Worm (Caenorhabditis elegans) whole organism, young adult: Measurements from ENCODE around the gene ztf-22.

ENCODE experiments used
- B0019.2 ChIP-seq: fragments of 200-800 bp; sonication (Bioruptor generic); conservative IDR thresholded peaks from 2 replicates; pipeline ENCODE4 v1.3.6; 2022; ENCODE audit warnings: missing genetic modification reagents, missing genetic modification characterization, missing compliant biosample characterization
- C06A6.2 ChIP-seq: fragments of 200-800 bp; sonication (Bioruptor generic); conservative IDR thresholded peaks from 2 replicates; pipeline ENCODE4 v1.3.6; 2022; ENCODE audit warnings: missing genetic modification characterization, missing compliant biosample characterization
- F57A8.1 ChIP-seq: fragments of 200-800 bp; sonication (Bioruptor generic); optimal IDR thresholded peaks from 2 replicates; lab custom pipeline; 2018; ENCODE audit warnings: mild to moderate bottlenecking, missing genetic modification characterization, moderate library complexity, missing compliant biosample characterization
- atf-7 ChIP-seq: sonication (generic microtip); optimal IDR thresholded peaks from 2 replicates; lab custom pipeline; 2017; ENCODE audit warnings: mild to moderate bottlenecking, missing genetic modification characterization, missing compliant biosample characterization
- cebp-1 ChIP-seq, 2 experiments: fragments of 200-800 bp in 1 of 2; sonication (Bioruptor generic) in 1 of 2; sonication (generic microtip) in 1 of 2; IDR thresholded peaks in 1 of 2; optimal IDR thresholded peaks in 1 of 2; 2 replicates each; pipeline versions ENCODE4 v1.3.6 to Lab custom; 2017 to 2022; ENCODE audit warnings: missing compliant biosample characterization in 2 of 2, missing genetic modification characterization in 2 of 2, mild to moderate bottlenecking in 1 of 2, missing genetic modification reagents in 1 of 2, moderate library complexity in 1 of 2
- ceh-100 ChIP-seq: fragments of 200-800 bp; sonication (Bioruptor generic); IDR thresholded peaks from 2 replicates; pipeline ENCODE4 v1.3.6; 2022; ENCODE audit warnings: missing genetic modification reagents, missing genetic modification characterization, missing compliant biosample characterization
- ceh-40 ChIP-seq: fragments of 200-800 bp; sonication (Bioruptor generic); IDR thresholded peaks from 2 replicates; pipeline ENCODE4 v1.3.6; 2022; ENCODE audit warnings: missing genetic modification characterization, missing compliant biosample characterization
- chd-7 ChIP-seq: sonication (generic microtip); optimal IDR thresholded peaks from 2 replicates; lab custom pipeline; 2016; ENCODE audit warnings: mild to moderate bottlenecking, missing genetic modification characterization, moderate library complexity, missing compliant biosample characterization
- dpff-1 ChIP-seq: sonication (generic microtip); optimal IDR thresholded peaks from 2 replicates; lab custom pipeline; 2017; ENCODE audit warnings: mild to moderate bottlenecking, missing genetic modification characterization, missing compliant biosample characterization
- fkh-3 ChIP-seq: sonication (generic microtip); optimal IDR thresholded peaks from 2 replicates; lab custom pipeline; 2016; ENCODE audit warnings: mild to moderate bottlenecking, missing genetic modification characterization, missing compliant biosample characterization
- hmg-1.2 ChIP-seq: fragments of 200-800 bp; sonication (Bioruptor generic); IDR thresholded peaks from 2 replicates; pipeline ENCODE4 v1.3.6; 2022; ENCODE audit warnings: missing genetic modification reagents, missing genetic modification characterization, missing compliant biosample characterization
- hsf-1 ChIP-seq: fragments of 200-800 bp; sonication (Bioruptor generic); IDR thresholded peaks from 2 replicates; pipeline ENCODE4 v1.3.6; 2022; ENCODE audit warnings: missing genetic modification reagents, missing genetic modification characterization, missing compliant biosample characterization
- let-526 ChIP-seq: fragments of 200-800 bp; sonication (Bioruptor generic); IDR thresholded peaks from 2 replicates; pipeline ENCODE4 v1.3.6; 2022; ENCODE audit warnings: missing genetic modification reagents, missing genetic modification characterization, missing compliant biosample characterization
- madf-3 ChIP-seq: fragments of 200-800 bp; sonication (Bioruptor generic); IDR thresholded peaks from 2 replicates; pipeline ENCODE4 v1.3.6; 2022; ENCODE audit warnings: missing genetic modification reagents, missing genetic modification characterization, missing compliant biosample characterization
- madf-6 ChIP-seq: fragments of 200-800 bp; sonication (Bioruptor generic); IDR thresholded peaks from 2 replicates; pipeline ENCODE4 v1.3.6; 2022; ENCODE audit warnings: missing genetic modification reagents, missing genetic modification characterization, missing compliant biosample characterization
- nfya-1 ChIP-seq: sonication (generic microtip); optimal IDR thresholded peaks from 2 replicates; lab custom pipeline; 2017; ENCODE audit warnings: antibody characterized with exemption, missing compliant biosample characterization, missing genetic modification characterization, borderline replicate concordance; ENCODE audit not compliant: insufficient read depth
- nhr-120 ChIP-seq: fragments of 200-800 bp; sonication (Bioruptor generic); IDR thresholded peaks from 2 replicates; pipeline ENCODE4 v1.3.6; 2022; ENCODE audit warnings: missing genetic modification characterization, missing compliant biosample characterization
- nhr-179 ChIP-seq: sonication (generic microtip); optimal IDR thresholded peaks from 2 replicates; lab custom pipeline; 2016; ENCODE audit warnings: mild to moderate bottlenecking, missing genetic modification characterization, missing compliant biosample characterization
- repo-1 ChIP-seq: sonication (generic microtip); optimal IDR thresholded peaks from 2 replicates; lab custom pipeline; 2017; ENCODE audit warnings: mild to moderate bottlenecking, missing genetic modification characterization, missing compliant biosample characterization
- snpc-3.4 ChIP-seq: sonication (generic microtip); optimal IDR thresholded peaks from 2 replicates; lab custom pipeline; 2017; ENCODE audit warnings: missing genetic modification characterization, mild to moderate bottlenecking, missing compliant biosample characterization, antibody characterized with exemption, moderate library complexity, missing genotype, missing genetic modification reagents
- unc-62 ChIP-seq: fragments of 150-350 bp; optimal IDR thresholded peaks from 2 replicates; lab custom pipeline; 2014; ENCODE audit warnings: missing biosample characterization, missing genetic modification reagents, missing genetic modification characterization
- zim-3 ChIP-seq: sonication (generic microtip); optimal IDR thresholded peaks from 2 replicates; lab custom pipeline; 2017; ENCODE audit warnings: mild to moderate bottlenecking, missing genetic modification characterization, moderate library complexity, missing compliant biosample characterization
- ztf-18 ChIP-seq: sonication (generic microtip); optimal IDR thresholded peaks from 2 replicates; lab custom pipeline; 2016; ENCODE audit warnings: missing genotype, mild to moderate bottlenecking, missing genetic modification characterization, missing compliant biosample characterization
- ztf-3 ChIP-seq: fragments of 200-800 bp; sonication (Bioruptor generic); optimal IDR thresholded peaks from 2 replicates; lab custom pipeline; 2018; ENCODE audit warnings: mild to moderate bottlenecking, missing genetic modification characterization, missing compliant biosample characterization

The ztf-22 gene

ce11 chrII:13235289-13235688 is 50.3 kb downstream of the ztf-22 start, which contains the start of gene flp-16 (continued):
- no peak for TF ChIP-seq snpc-3.4
- no peak for TF ChIP-seq nhr-179
- no peak for TF ChIP-seq zim-3 (tag; lab: Kevin White, UChicago)

ce11 chrII:13233712-13234111 is 51.9 kb downstream of the ztf-22 start:
- no peak for TF ChIP-seq let-526 (GFP tag; lab: Robert Waterston, UW)
- no peak for TF ChIP-seq ztf-18 (tag; lab: Kevin White, UChicago)
- no peak for TF ChIP-seq fkh-3 (tag; lab: Kevin White, UChicago)
- no peak for TF ChIP-seq hsf-1 (GFP tag; lab: Robert Waterston, UW)
- no peak for TF ChIP-seq madf-6 (GFP tag; lab: Robert Waterston, UW)
- no peak for TF ChIP-seq atf-7 (tag; lab: Kevin White, UChicago)
- no peak for TF ChIP-seq hmg-1.2 (GFP tag; lab: Robert Waterston, UW)
- no peak for TF ChIP-seq dpff-1 (tag; lab: Kevin White, UChicago)
- TF ChIP-seq B0019.2 (GFP tag; lab: Robert Waterston, UW): no peak
- TF ChIP-seq nhr-120 (GFP tag; lab: Robert Waterston, UW): no peak
- TF ChIP-seq ceh-40 (GFP tag; lab: Robert Waterston, UW): no peak
- no peak for TF ChIP-seq ceh-100 (GFP tag; lab: Robert Waterston, UW)
- no peak for TF ChIP-seq unc-62 (GFP tag; lab: Kevin White, UChicago)
- no peak for TF ChIP-seq chd-7
- TF ChIP-seq repo-1: no peak
- no peak for TF ChIP-seq cebp-1 (GFP tag; IDR thresholded peaks at IDR 0.05; lab: Robert Waterston, UW)
- TF ChIP-seq cebp-1 (tag; optimal IDR thresholded peaks at IDR 0.05; lab: Kevin White, UChicago): no peak
- no peak for TF ChIP-seq F57A8.1 (GFP tag; lab: Kevin White, UChicago)
- TF ChIP-seq nfya-1 (tag; lab: Kevin White, UChicago): no peak
- TF ChIP-seq ztf-3 (GFP tag; lab: Kevin White, UChicago): no peak

- 0 out of 2 replicates have a peak, but pooled peaks have one; percentile 32 for TF ChIP-seq madf-3
- no peak for TF ChIP-seq C06A6.2 (GFP tag; lab: Robert Waterston, UW)
Observed at ce11 chrII:13230489-13231196, 55.0 kb downstream of the ztf-22 start.
